Fruit fly (Drosophila melanogaster) whole organism, embryonic: ENCODE data around the gene CG1575.
A peak's percentile ranks its signal among the peaks of the same experiment; 100 is the strongest.

ENCODE experiments used
- Adf1 ChIP-seq: fragments of 200-800 bp; sonication (Bioruptor generic); IDR thresholded peaks from 2 replicates; pipeline ENCODE4 v1.3.6; 2022; ENCODE audit warnings: missing biosample characterization, missing genetic modification characterization
- Aef1 ChIP-seq: fragments of 200-800 bp; sonication (Bioruptor generic); IDR thresholded peaks from 3 replicates; pipeline ENCODE4 v1.3.6; 2022; ENCODE audit warnings: missing biosample characterization, missing genetic modification characterization
- Awh ChIP-seq: fragments of 200-800 bp; sonication (Bioruptor generic); IDR thresholded peaks from 2 replicates; pipeline ENCODE4, ENCODE4 v1.3.6; 2022; ENCODE audit warnings: missing biosample characterization, missing genetic modification characterization
- Blimp-1 ChIP-seq: fragments of 200-800 bp; sonication (Bioruptor generic); optimal IDR thresholded peaks from 3 replicates; lab custom pipeline; 2018; ENCODE audit warnings: missing biosample characterization, missing genetic modification characterization, mild to moderate bottlenecking, moderate library complexity, missing genetic modification reagents
- CG10654 ChIP-seq: fragments of 200-800 bp; sonication (Bioruptor generic); optimal IDR thresholded peaks from 2 replicates; lab custom pipeline; 2016; ENCODE audit warnings: missing biosample characterization, missing genetic modification characterization
- CG10959 ChIP-seq: fragments of 200-800 bp; sonication (Bioruptor generic); IDR thresholded peaks from 2 replicates; pipeline ENCODE4 v1.3.6; 2022; ENCODE audit warnings: missing biosample characterization, missing genetic modification characterization
- CG13624 ChIP-seq: fragments of 200-800 bp; sonication (Bioruptor generic); optimal IDR thresholded peaks from 2 replicates; lab custom pipeline; 2016; ENCODE audit warnings: missing biosample characterization, missing genetic modification characterization
- CG14014 ChIP-seq: fragments of 200-800 bp; sonication (Bioruptor generic); IDR thresholded peaks from 2 replicates; pipeline ENCODE4 v1.3.6; 2022; ENCODE audit warnings: missing biosample characterization, missing genetic modification characterization
- CG15011 ChIP-seq: fragments of 200-800 bp; sonication (Bioruptor generic); optimal IDR thresholded peaks from 3 replicates; lab custom pipeline; 2018; ENCODE audit warnings: missing biosample characterization, mild to moderate bottlenecking, missing genetic modification characterization
- CG16863 ChIP-seq: fragments of 200-800 bp; sonication (Bioruptor generic); optimal IDR thresholded peaks from 3 replicates; lab custom pipeline; 2016; ENCODE audit warnings: missing biosample characterization, missing genetic modification characterization
- CG17829 ChIP-seq: fragments of 200-800 bp; optimal IDR thresholded peaks from 2 replicates; lab custom pipeline; 2019; ENCODE audit warnings: missing biosample characterization, mild to moderate bottlenecking, missing genetic modification characterization, moderate library complexity
- CG31224 ChIP-seq: fragments of 200-800 bp; sonication (Bioruptor generic); IDR thresholded peaks from 2 replicates; pipeline ENCODE4 v1.3.6; 2022; ENCODE audit warnings: missing biosample characterization, missing genetic modification characterization
- CG31441 ChIP-seq: fragments of 200-800 bp; sonication (Bioruptor generic); IDR thresholded peaks from 2 replicates; pipeline ENCODE4 v1.3.6; 2022; ENCODE audit warnings: missing biosample characterization, missing genetic modification characterization
- CG3407 ChIP-seq: fragments of 200-800 bp; sonication (Bioruptor generic); optimal IDR thresholded peaks from 2 replicates; lab custom pipeline; 2018; ENCODE audit warnings: missing biosample characterization, mild to moderate bottlenecking, missing genetic modification characterization
- CG43689 ChIP-seq: fragments of 200-800 bp; sonication (Bioruptor generic); IDR thresholded peaks from 2 replicates; pipeline ENCODE4 v1.3.6; 2022; ENCODE audit warnings: missing biosample characterization, missing genetic modification characterization
- CG6254 ChIP-seq: fragments of 200-800 bp; sonication (Bioruptor generic); optimal IDR thresholded peaks from 3 replicates; lab custom pipeline; 2017; ENCODE audit warnings: mild to moderate bottlenecking, missing biosample characterization, missing genetic modification reagents, missing genetic modification characterization
- CG6272 ChIP-seq: fragments of 200-800 bp; sonication (Bioruptor generic); IDR thresholded peaks from 2 replicates; pipeline ENCODE4 v1.3.6; 2022; ENCODE audit warnings: missing biosample characterization, missing genetic modification characterization
- CG6765 ChIP-seq: fragments of 200-800 bp; sonication (Bioruptor generic); optimal IDR thresholded peaks from 3 replicates; lab custom pipeline; 2017; ENCODE audit warnings: missing biosample characterization, mild to moderate bottlenecking, missing genetic modification characterization
- CG7271 ChIP-seq: fragments of 200-800 bp; sonication (Bioruptor generic); optimal IDR thresholded peaks from 2 replicates; lab custom pipeline; 2018; ENCODE audit warnings: missing biosample characterization, mild to moderate bottlenecking, missing genetic modification characterization, moderate library complexity
- CG7357 ChIP-seq: fragments of 200-800 bp; sonication (Bioruptor generic); IDR thresholded peaks from 3 replicates; pipeline ENCODE4 v1.3.6; 2022; ENCODE audit warnings: missing biosample characterization, missing genetic modification characterization
- CG7745 ChIP-seq: fragments of 200-800 bp; sonication (Bioruptor generic); optimal IDR thresholded peaks from 2 replicates; lab custom pipeline; 2018; ENCODE audit warnings: missing biosample characterization, mild to moderate bottlenecking, missing genetic modification characterization, moderate library complexity
- CG9437 ChIP-seq: fragments of 200-800 bp; sonication (Bioruptor generic); optimal IDR thresholded peaks from 2 replicates; lab custom pipeline; 2018; ENCODE audit warnings: missing biosample characterization, mild to moderate bottlenecking, missing genetic modification characterization
- CoRest ChIP-seq: fragments of 200-800 bp; sonication (Bioruptor generic); optimal IDR thresholded peaks from 3 replicates; lab custom pipeline; 2018; ENCODE audit warnings: missing biosample characterization, mild to moderate bottlenecking, missing genetic modification characterization, moderate library complexity
- D19B ChIP-seq: fragments of 200-800 bp; sonication (Bioruptor generic); optimal IDR thresholded peaks from 2 replicates; lab custom pipeline; 2017; ENCODE audit warnings: missing biosample characterization, mild to moderate bottlenecking, missing genetic modification characterization
- E2f1 ChIP-seq: fragments of 200-800 bp; sonication (Bioruptor generic); IDR thresholded peaks from 2 replicates; pipeline ENCODE4 v1.3.6; 2022; ENCODE audit warnings: missing biosample characterization, missing genetic modification characterization
- Ets97D ChIP-seq: fragments of 200-800 bp; sonication (Bioruptor generic); optimal IDR thresholded peaks from 3 replicates; lab custom pipeline; 2016; ENCODE audit warnings: missing biosample characterization, missing genetic modification characterization
- Fer2 ChIP-seq: fragments of 200-800 bp; sonication (Bioruptor generic); optimal IDR thresholded peaks from 2 replicates; lab custom pipeline; 2018; ENCODE audit warnings: missing biosample characterization, mild to moderate bottlenecking, missing genetic modification characterization, moderate library complexity
- HLH54F ChIP-seq: fragments of 200-800 bp; sonication (Bioruptor generic); optimal IDR thresholded peaks from 3 replicates; lab custom pipeline; 2016; ENCODE audit warnings: missing biosample characterization, missing genetic modification characterization
- Hr3 ChIP-seq: fragments of 200-800 bp; sonication (Bioruptor generic); optimal IDR thresholded peaks from 3 replicates; lab custom pipeline; 2016; ENCODE audit warnings: missing biosample characterization, missing genetic modification characterization
- YL-1 ChIP-seq: fragments of 200-800 bp; sonication (Bioruptor generic); optimal IDR thresholded peaks from 3 replicates; lab custom pipeline; 2017; ENCODE audit warnings: missing biosample characterization, mild to moderate bottlenecking, missing genetic modification characterization
- ac ChIP-seq: fragments of 200-800 bp; sonication (Bioruptor generic); optimal IDR thresholded peaks from 3 replicates; lab custom pipeline; 2017; ENCODE audit warnings: missing biosample characterization, mild to moderate bottlenecking, missing genetic modification characterization
- cato ChIP-seq: fragments of 200-800 bp; sonication (Bioruptor generic); optimal IDR thresholded peaks from 2 replicates; lab custom pipeline; 2016; ENCODE audit warnings: missing biosample characterization, missing genetic modification characterization, borderline replicate concordance
- caup ChIP-seq: fragments of 200-800 bp; sonication (Bioruptor generic); optimal IDR thresholded peaks from 3 replicates; lab custom pipeline; 2017; ENCODE audit warnings: missing biosample characterization, mild to moderate bottlenecking, missing genetic modification characterization, moderate library complexity; ENCODE audit not compliant: severe bottlenecking
- chm ChIP-seq: fragments of 200-800 bp; sonication (Bioruptor generic); IDR thresholded peaks from 2 replicates; pipeline ENCODE4 v1.3.6; 2022; ENCODE audit warnings: missing biosample characterization, missing genetic modification characterization
- ewg ChIP-seq: fragments of 200-800 bp; sonication (Bioruptor generic); optimal IDR thresholded peaks from 3 replicates; lab custom pipeline; 2017; ENCODE audit warnings: mild to moderate bottlenecking, missing biosample characterization, missing genetic modification reagents, missing genetic modification characterization
- eyg ChIP-seq: fragments of 200-800 bp; sonication (Bioruptor generic); optimal IDR thresholded peaks from 3 replicates; lab custom pipeline; 2016; ENCODE audit warnings: missing biosample characterization, missing genetic modification characterization
- fd64A ChIP-seq: fragments of 200-800 bp; sonication (Bioruptor generic); optimal IDR thresholded peaks from 3 replicates; lab custom pipeline; 2018; ENCODE audit warnings: missing biosample characterization, mild to moderate bottlenecking, missing genetic modification characterization
- fd96Cb ChIP-seq: fragments of 200-800 bp; sonication (Bioruptor generic); optimal IDR thresholded peaks from 2 replicates; lab custom pipeline; 2018; ENCODE audit warnings: missing biosample characterization, mild to moderate bottlenecking, missing genetic modification characterization, moderate library complexity
- gem ChIP-seq: fragments of 200-800 bp; sonication (Bioruptor generic); optimal IDR thresholded peaks from 2 replicates; lab custom pipeline; 2019; ENCODE audit warnings: missing biosample characterization, mild to moderate bottlenecking, missing genetic modification characterization, moderate library complexity
- insv ChIP-seq, 2 experiments: fragments of 200-800 bp; sonication (Bioruptor generic); optimal IDR thresholded peaks; 3 replicates each; lab custom pipeline; 2016 to 2018; ENCODE audit warnings: missing biosample characterization in 2 of 2, missing genetic modification characterization in 2 of 2
- jigr1 ChIP-seq: fragments of 200-800 bp; sonication (Bioruptor generic); IDR thresholded peaks from 3 replicates; pipeline ENCODE4 v1.3.6; 2022; ENCODE audit warnings: missing biosample characterization, missing genetic modification characterization
- ken ChIP-seq: fragments of 200-800 bp; sonication (Bioruptor generic); IDR thresholded peaks from 3 replicates; pipeline ENCODE4 v1.3.6; 2022; ENCODE audit warnings: missing biosample characterization, missing genetic modification characterization
- pita ChIP-seq: fragments of 200-800 bp; sonication (Bioruptor generic); optimal IDR thresholded peaks from 2 replicates; lab custom pipeline; 2017; ENCODE audit warnings: missing biosample characterization, mild to moderate bottlenecking, missing genetic modification characterization
- pzg ChIP-seq: fragments of 200-800 bp; sonication (Bioruptor generic); optimal IDR thresholded peaks from 3 replicates; lab custom pipeline; 2018; ENCODE audit warnings: missing biosample characterization, mild to moderate bottlenecking, missing genetic modification characterization, moderate library complexity
- run ChIP-seq: fragments of 200-800 bp; sonication (Bioruptor generic); optimal IDR thresholded peaks from 3 replicates; lab custom pipeline; 2018; ENCODE audit warnings: missing biosample characterization, mild to moderate bottlenecking, missing genetic modification characterization
- sqz ChIP-seq: fragments of 200-800 bp; sonication (Bioruptor generic); optimal IDR thresholded peaks from 3 replicates; lab custom pipeline; 2018; ENCODE audit warnings: missing biosample characterization, mild to moderate bottlenecking, missing genetic modification characterization
- ssp ChIP-seq: fragments of 200-800 bp; sonication (Bioruptor generic); IDR thresholded peaks from 2 replicates; pipeline ENCODE4 v1.3.6; 2022; ENCODE audit warnings: missing biosample characterization, missing genetic modification characterization
- stc ChIP-seq: fragments of 200-800 bp; sonication (Bioruptor generic); IDR thresholded peaks from 2 replicates; pipeline ENCODE4 v1.3.6; 2022; ENCODE audit warnings: missing biosample characterization, missing genetic modification characterization
- unc-4 ChIP-seq: fragments of 200-800 bp; sonication (Bioruptor generic); IDR thresholded peaks from 2 replicates; pipeline ENCODE4 v1.3.6; 2022; ENCODE audit warnings: missing biosample characterization, missing genetic modification characterization; ENCODE audit not compliant: partially characterized antibody
- wek ChIP-seq: fragments of 200-800 bp; sonication (Bioruptor generic); optimal IDR thresholded peaks from 3 replicates; lab custom pipeline; 2018; ENCODE audit warnings: missing biosample characterization, mild to moderate bottlenecking, missing genetic modification characterization, moderate library complexity

Gene CG1575

dm6 chrX:8092075-8092682 is 24.6 kb upstream of the CG1575 start:
- TF ChIP-seq fd96Cb, result peak; percentile 94
- peak; percentile 92 for TF ChIP-seq CG10654 (GFP tag; lab: Kevin White, UChicago)
- peak; percentile 85 for TF ChIP-seq Awh (GFP tag; lab: Robert Waterston, UW)
- TF ChIP-seq CG31441 (GFP tag; lab: Robert Waterston, UW), result peak; percentile 94
- peak; percentile 87 for TF ChIP-seq Adf1 (GFP tag; lab: Robert Waterston, UW)
- peak; percentile 91 for TF ChIP-seq CG15011 (GFP tag; lab: Kevin White, UChicago)
- peak; percentile 92 for TF ChIP-seq Fer2 (tag; lab: Kevin White, UChicago)
- TF ChIP-seq run (tag; lab: Kevin White, UChicago), result peak; percentile 94
- no peak for TF ChIP-seq unc-4 (GFP tag; lab: Robert Waterston, UW)
- peak; percentile 90 for TF ChIP-seq CG6272 (GFP tag; lab: Robert Waterston, UW)
- TF ChIP-seq CG14014 (GFP tag; lab: Robert Waterston, UW), result peak; percentile 93
- peak; percentile 90 for TF ChIP-seq jigr1 (GFP tag; lab: Robert Waterston, UW)
- TF ChIP-seq CoRest (tag; lab: Kevin White, UChicago), result peak; percentile 98
- peak; percentile 82 for TF ChIP-seq ssp (GFP tag; lab: Robert Waterston, UW)
- peak; percentile 84 for TF ChIP-seq cato (GFP tag; lab: Kevin White, UChicago)
- peak; percentile 89 for TF ChIP-seq CG3407
- TF ChIP-seq CG7271, result peak; percentile 39
- peak; percentile 83 for TF ChIP-seq fd64A (GFP tag; lab: Kevin White, UChicago)
- TF ChIP-seq CG16863 (GFP tag; lab: Kevin White, UChicago), result peak; percentile 71
- TF ChIP-seq Blimp-1 (GFP tag; lab: Kevin White, UChicago), result peak; percentile 92
- TF ChIP-seq eyg (GFP tag; lab: Kevin White, UChicago), result peak; percentile 49
- TF ChIP-seq pzg (GFP tag; lab: Kevin White, UChicago), result no peak
- peak; percentile 92 for TF ChIP-seq caup (GFP tag; lab: Kevin White, UChicago)
- TF ChIP-seq CG10959 (GFP tag; lab: Robert Waterston, UW), result peak; percentile 66
- TF ChIP-seq CG43689 (GFP tag; lab: Robert Waterston, UW), result peak; percentile 60
- TF ChIP-seq CG17829, result peak; percentile 96
- peak; percentile 84 for TF ChIP-seq D19B (GFP tag; lab: Kevin White, UChicago)
- TF ChIP-seq HLH54F (GFP tag; lab: Kevin White, UChicago), result peak; percentile 72
- TF ChIP-seq E2f1 (GFP tag; lab: Robert Waterston, UW), result peak; percentile 93
- peak; percentile 83 for TF ChIP-seq CG31224
- peak; percentile 89 for TF ChIP-seq CG6765
- peak; percentile 52; the same call in 1 of the 2 replicates for TF ChIP-seq chm (GFP tag; lab: Robert Waterston, UW)
- TF ChIP-seq CG7357, result peak; percentile 87
- peak; percentile 90 for TF ChIP-seq ewg
- TF ChIP-seq CG13624, result peak; percentile 71
- peak; percentile 67 for TF ChIP-seq YL-1 (GFP tag; lab: Kevin White, UChicago)
- peak; percentile 48 for TF ChIP-seq Ets97D (GFP tag; lab: Kevin White, UChicago)
- peak; percentile 75 for TF ChIP-seq wek
- peak; percentile 98 for TF ChIP-seq gem (tag; lab: Kevin White, UChicago)
- TF ChIP-seq sqz (GFP tag; lab: Kevin White, UChicago), result peak; percentile 95
- TF ChIP-seq Hr3 (GFP tag; lab: Kevin White, UChicago), result peak; percentile 92
- TF ChIP-seq ac (GFP tag; lab: Kevin White, UChicago), result peak; percentile 45
- TF ChIP-seq Aef1 (GFP tag; lab: Robert Waterston, UW), result peak; percentile 91
- TF ChIP-seq stc (GFP tag; lab: Robert Waterston, UW), result peak; percentile 87
- TF ChIP-seq CG9437 (GFP tag; lab: Kevin White, UChicago), result peak; percentile 91
- peak in 1 of 2 experiments; percentile 80 for TF ChIP-seq insv (GFP tag; optimal IDR thresholded peaks at IDR 0.05; lab: Kevin White, UChicago)
- TF ChIP-seq CG7745 (tag; lab: Kevin White, UChicago), result no peak
- TF ChIP-seq pita (GFP tag; lab: Kevin White, UChicago), result no peak
- TF ChIP-seq ken (GFP tag; lab: Robert Waterston, UW), result peak; percentile 82
- TF ChIP-seq CG6254 (GFP tag; lab: Kevin White, UChicago), result peak; percentile 88
